Worm (Caenorhabditis elegans): ENCODE data around the gene C08B6.10.

Gene C08B6.10

DNA sequence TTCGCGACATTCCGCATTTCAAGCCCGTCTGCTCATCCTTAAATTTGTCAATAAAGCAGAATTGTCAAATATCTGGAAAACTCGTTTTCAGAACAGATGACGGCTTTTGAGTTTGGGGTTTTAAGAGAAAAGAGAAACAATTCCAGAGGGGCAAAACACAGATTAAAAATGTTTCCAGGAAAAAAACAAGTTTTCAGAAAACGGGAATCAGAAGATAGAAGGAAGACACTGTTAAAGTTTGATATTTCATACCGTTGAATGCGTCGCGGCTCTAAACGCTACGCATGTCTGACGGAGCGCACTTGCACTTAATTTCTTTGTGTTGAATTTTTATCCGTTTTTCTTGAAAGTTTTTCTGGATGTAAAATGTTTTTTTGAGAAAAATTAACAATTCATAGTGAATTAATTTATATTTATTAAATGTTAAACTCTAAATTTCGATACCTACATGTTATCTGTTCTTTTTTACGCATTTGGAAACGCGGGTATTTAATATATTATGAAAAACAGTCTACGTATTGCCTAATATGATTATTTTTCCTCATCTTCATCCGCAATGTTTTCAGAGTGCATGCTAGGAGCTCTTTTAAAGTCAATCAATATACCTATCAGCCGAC lies 8.9 kb downstream of the C08B6.10 start, which contains the start of the genes C08B6.18, wdr-20 and C08B6.8:
TSS of gene C08B6.18 (minus strand) at position 51 of the 617 bp plus-strand sequence.
TSS of gene wdr-20 (minus strand) at position 82 of the 617 bp plus-strand sequence.
TSS of gene C08B6.8 (plus strand) at position 567 of the 617 bp plus-strand sequence.
- TF ChIP-seq ceh-43 (GFP tag; optimal IDR thresholded peaks at IDR 0.05) (no peak), hlh-1 (tag; optimal IDR thresholded peaks at IDR 0.05) (no peak), nhr-237 (tag; optimal IDR thresholded peaks at IDR 0.05) (peak; percentile 26), M03D4.4 (tag; optimal IDR thresholded peaks at IDR 0.05) (no peak), ham-2 (GFP tag; optimal IDR thresholded peaks at IDR 0.05) (no peak), mls-2 (tag; optimal IDR thresholded peaks at IDR 0.05) (no peak), ces-1 (GFP tag; optimal IDR thresholded peaks at IDR 0.05) (peak; percentile 40), bed-3 (GFP tag; optimal IDR thresholded peaks at IDR 0.05) (no peak), sptf-1 (tag; optimal IDR thresholded peaks at IDR 0.05) (no peak), tbx-8 (GFP tag; optimal IDR thresholded peaks at IDR 0.05) (no peak), pha-4 (tag; optimal IDR thresholded peaks at IDR 0.05) (peak; percentile 26), unc-62 (GFP tag; optimal IDR thresholded peaks at IDR 0.05) (no peak), elt-3 (tag; optimal IDR thresholded peaks at IDR 0.05) (no peak), mep-1 (tag; optimal IDR thresholded peaks at IDR 0.05) (peak; percentile 59), flh-1 (GFP tag; optimal IDR thresholded peaks at IDR 0.05) (no peak), lsy-2 (tag; optimal IDR thresholded peaks at IDR 0.05) (peak; percentile 41), zip-8 (tag; optimal IDR thresholded peaks at IDR 0.05) (no peak)

DNA sequence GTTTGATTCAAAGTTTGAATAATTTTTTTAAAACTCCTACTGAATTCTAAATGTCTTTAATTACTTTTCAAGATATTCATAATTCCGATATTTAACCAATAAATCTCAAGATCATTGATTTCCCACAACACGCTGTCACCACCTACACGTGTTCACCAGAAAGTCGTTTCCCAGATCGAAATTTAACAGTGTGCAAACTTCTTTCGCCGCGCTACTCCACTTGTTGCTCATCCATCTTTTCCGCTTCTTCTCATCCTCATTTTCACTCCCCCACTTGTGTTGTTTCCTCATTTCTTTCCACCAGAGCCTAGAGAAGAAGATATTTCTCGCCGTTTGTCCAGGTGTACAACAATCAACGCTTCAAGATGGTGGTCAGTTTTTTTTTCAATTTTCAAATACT lies 20.4 kb downstream of the C08B6.10 start, which contains the start of gene C51E3.9:
TSS of gene C51E3.9 (plus strand) at position 301 of the 400 bp plus-strand sequence.
- no peak for TF ChIP-seq flh-1 (GFP tag; optimal IDR thresholded peaks at IDR 0.05)
- TF ChIP-seq hlh-1 (tag; optimal IDR thresholded peaks at IDR 0.05): peak; percentile 27
- no peak for TF ChIP-seq nhr-76 (tag; optimal IDR thresholded peaks at IDR 0.05)
- no peak for TF ChIP-seq elt-1 (tag; optimal IDR thresholded peaks at IDR 0.05; ENCODE audit: borderline replicate concordance, insufficient read depth)

DNA sequence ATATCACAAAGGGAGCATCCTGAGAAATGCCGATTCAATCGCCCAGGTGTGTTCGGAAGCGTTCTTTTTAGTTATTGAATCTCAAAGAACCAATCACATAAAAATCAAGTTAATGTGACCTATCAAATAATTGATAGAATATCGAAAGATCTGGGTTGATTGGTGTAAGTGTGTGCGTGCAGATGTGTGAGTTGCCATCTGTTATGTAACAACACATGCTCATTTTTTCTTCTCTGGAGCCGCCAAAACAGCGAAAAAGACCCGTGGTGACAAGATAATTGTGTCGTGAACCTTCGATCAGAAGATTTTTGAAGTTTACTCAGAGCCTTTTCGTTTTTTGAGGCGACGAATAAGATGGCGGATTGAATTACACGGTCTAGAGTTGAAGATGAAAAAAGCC lies 21.5 kb downstream of the C08B6.10 start:
- peak; percentile 52 for TF ChIP-seq hlh-1 (tag; optimal IDR thresholded peaks at IDR 0.05)
- TF ChIP-seq sptf-1 (tag; optimal IDR thresholded peaks at IDR 0.05): no peak
- TF ChIP-seq snpc-4 (tag; optimal IDR thresholded peaks at IDR 0.05): no peak
- TF ChIP-seq unc-120 (tag; optimal IDR thresholded peaks at IDR 0.05; ENCODE audit: poor library complexity, severe bottlenecking): peak; percentile 16
- TF ChIP-seq unc-62 (GFP tag; optimal IDR thresholded peaks at IDR 0.05): peak; percentile 44
- no peak for TF ChIP-seq lin-32 (GFP tag; optimal IDR thresholded peaks at IDR 0.05)

DNA sequence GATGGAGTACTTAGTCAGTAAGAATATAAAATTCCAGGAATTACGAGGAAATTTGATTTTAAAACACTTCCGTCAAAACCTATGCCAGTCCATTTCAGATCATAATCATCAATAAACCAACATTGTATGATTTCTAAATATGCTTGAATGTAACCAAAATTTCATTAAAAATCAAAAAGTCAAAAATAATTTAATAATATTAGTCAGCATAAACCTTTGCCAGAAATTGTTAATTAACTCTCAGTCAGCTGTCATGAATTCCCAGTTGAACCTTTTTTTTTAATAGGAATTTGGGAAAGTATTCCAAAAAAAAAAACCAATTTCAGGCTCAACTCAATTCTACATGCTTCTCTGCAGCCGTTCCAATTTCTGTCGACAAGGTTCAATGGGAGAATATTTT lies 23.1 kb downstream of the C08B6.10 start, which contains the start of gene srsx-26:
TSS of gene srsx-26 (plus strand) at position 301 of the 400 bp plus-strand sequence.
- no peak for TF ChIP-seq elt-3 (tag; optimal IDR thresholded peaks at IDR 0.05)
- TF ChIP-seq flh-1 (GFP tag; optimal IDR thresholded peaks at IDR 0.05): no peak
- TF ChIP-seq lin-32 (GFP tag; optimal IDR thresholded peaks at IDR 0.05): no peak
- TF ChIP-seq ceh-39 (tag; optimal IDR thresholded peaks at IDR 0.05): no peak
- TF ChIP-seq hlh-1 (tag; optimal IDR thresholded peaks at IDR 0.05): no peak
- no peak for TF ChIP-seq nhr-76 (tag; optimal IDR thresholded peaks at IDR 0.05)

DNA sequence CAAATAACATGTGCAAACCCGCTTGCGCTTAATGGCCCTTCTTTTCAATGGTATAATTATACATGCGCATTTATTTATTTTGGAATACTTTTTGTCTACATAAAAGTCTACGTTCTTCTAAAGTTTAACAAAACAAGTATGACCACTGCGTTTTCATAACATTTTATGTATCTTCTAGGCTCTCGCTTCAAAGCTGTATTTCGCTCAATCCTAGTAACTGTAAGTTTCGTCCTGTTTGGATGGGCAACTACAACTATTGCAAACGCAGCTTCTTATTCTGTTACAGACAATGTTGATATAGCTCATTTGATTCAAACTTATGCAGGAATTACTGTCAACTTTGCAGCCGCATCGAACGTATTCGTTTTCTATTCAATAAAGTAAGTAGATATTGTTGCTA lies 24.4 kb downstream of the C08B6.10 start, which contains the start of gene srsx-27:
TSS of gene srsx-27 (plus strand) at position 301 of the 400 bp plus-strand sequence.
- TF ChIP-seq pha-4 (tag; optimal IDR thresholded peaks at IDR 0.05) (no peak), flh-1 (GFP tag; optimal IDR thresholded peaks at IDR 0.05) (no peak), sem-2 (GFP tag; optimal IDR thresholded peaks at IDR 0.05) (no peak), tbx-8 (GFP tag; optimal IDR thresholded peaks at IDR 0.05) (no peak), sptf-1 (tag; optimal IDR thresholded peaks at IDR 0.05) (no peak), unc-39 (tag; optimal IDR thresholded peaks at IDR 0.05) (no peak), nhr-237 (tag; optimal IDR thresholded peaks at IDR 0.05) (no peak), nhr-28 (tag; optimal IDR thresholded peaks at IDR 0.05) (no peak), nhr-2 (tag; optimal IDR thresholded peaks at IDR 0.05) (no peak), ceh-43 (GFP tag; optimal IDR thresholded peaks at IDR 0.05) (no peak), ham-2 (GFP tag; optimal IDR thresholded peaks at IDR 0.05) (no peak), unc-120 (tag; optimal IDR thresholded peaks at IDR 0.05; ENCODE audit: poor library complexity, severe bottlenecking) (no peak), elt-1 (tag; optimal IDR thresholded peaks at IDR 0.05; ENCODE audit: borderline replicate concordance, insufficient read depth) (no peak), mls-2 (tag; optimal IDR thresholded peaks at IDR 0.05) (no peak), cnd-1 (tag; optimal IDR thresholded peaks at IDR 0.05) (no peak), blmp-1 (tag; optimal IDR thresholded peaks at IDR 0.05) (no peak), nhr-12 (tag; optimal IDR thresholded peaks at IDR 0.05) (no peak), M03D4.4 (tag; optimal IDR thresholded peaks at IDR 0.05) (no peak)
